Worm (Caenorhabditis elegans) whole organism, midembryonic: ENCODE measurements around the gene gpcp-1.

Experiments
- T22C8.4 ChIP-seq: fragments of 200-800 bp; sonication (Bioruptor generic); IDR thresholded peaks from 2 replicates; pipeline ENCODE4 v1.3.6; 2022; ENCODE audit warnings: missing genetic modification characterization, missing compliant biosample characterization
- cog-1 ChIP-seq: sonication (generic microtip); optimal IDR thresholded peaks from 2 replicates; lab custom pipeline; 2016; ENCODE audit warnings: missing genetic modification characterization, missing compliant biosample characterization
- flt-1 ChIP-seq: fragments of 200-800 bp; sonication (Bioruptor generic); IDR thresholded peaks from 2 replicates; pipeline ENCODE4 v1.3.6; 2022; ENCODE audit warnings: missing genetic modification characterization, missing compliant biosample characterization
- med-1 ChIP-seq: sonication (generic microtip); optimal IDR thresholded peaks from 2 replicates; lab custom pipeline; 2017; ENCODE audit warnings: missing genetic modification characterization, mild to moderate bottlenecking, missing compliant biosample characterization, antibody characterized with exemption, missing genetic modification reagents; ENCODE audit not compliant: insufficient read depth
- ref-1 ChIP-seq: fragments of 200-800 bp; sonication (Bioruptor generic); conservative IDR thresholded peaks from 2 replicates; pipeline ENCODE4 v1.3.6; 2022; ENCODE audit warnings: missing genetic modification reagents, missing genetic modification characterization, missing compliant biosample characterization
- tab-1 ChIP-seq: fragments of 200-800 bp; sonication (Bioruptor generic); IDR thresholded peaks from 2 replicates; pipeline ENCODE4 v1.3.6; 2022; ENCODE audit warnings: missing genetic modification characterization, missing compliant biosample characterization
- ztf-23 ChIP-seq: fragments of 200-800 bp; sonication (Bioruptor generic); IDR thresholded peaks from 2 replicates; pipeline ENCODE4 v1.3.6; 2022; ENCODE audit warnings: missing genetic modification reagents, missing genetic modification characterization, missing compliant biosample characterization
- ztf-29 ChIP-seq: fragments of 200-800 bp; sonication (Bioruptor generic); IDR thresholded peaks from 2 replicates; pipeline ENCODE4 v1.3.6; 2022; ENCODE audit warnings: missing genetic modification reagents, missing genetic modification characterization, missing compliant biosample characterization

- TF ChIP-seq med-1 (GFP tag; lab: Kevin White, UChicago) (no peak), flt-1 (GFP tag; lab: Robert Waterston, UW) (no peak), cog-1 (tag; lab: Kevin White, UChicago) (no peak), T22C8.4 (GFP tag; lab: Robert Waterston, UW) (no peak), ztf-23 (GFP tag; lab: Robert Waterston, UW) (no peak), ztf-29 (GFP tag; lab: Robert Waterston, UW) (no peak), ref-1 (GFP tag; lab: Robert Waterston, UW) (no peak), tab-1 (GFP tag; lab: Robert Waterston, UW) (no peak)
Measured at ce11 chrX:3155111-3155843, 44.8 kb upstream of the gpcp-1 start.
